Fruit fly (Drosophila melanogaster) whole organism, wandering third instar larva: ENCODE measurements around the gene Sgs5.

ENCODE experiments used
- CG32264 ChIP-seq: fragments of 200-800 bp; sonication (Bioruptor generic); optimal IDR thresholded peaks from 2 replicates; lab custom pipeline; 2016; ENCODE audit warnings: missing biosample characterization, missing genetic modification characterization
- Dfd ChIP-seq: fragments of >200 bp; optimal IDR thresholded peaks from 2 replicates; lab custom pipeline; 2017; ENCODE audit warnings: missing biosample characterization, missing genetic modification characterization
- Hnf4 ChIP-seq: fragments of 200-800 bp; sonication (Bioruptor generic); optimal IDR thresholded peaks from 2 replicates; lab custom pipeline; 2016; ENCODE audit warnings: missing biosample characterization, mild to moderate bottlenecking, missing genetic modification characterization
- Hr78 ChIP-seq: fragments of >200 bp; optimal IDR thresholded peaks from 2 replicates; lab custom pipeline; 2017; ENCODE audit warnings: missing biosample characterization, missing genetic modification characterization
- Hr83 ChIP-seq: fragments of 200-300 bp; sonication (Bioruptor generic); optimal IDR thresholded peaks from 2 replicates; lab custom pipeline; 2016; ENCODE audit warnings: missing biosample characterization, mild to moderate bottlenecking, missing genetic modification characterization, moderate library complexity; ENCODE audit not compliant: poor library complexity, severe bottlenecking
- OdsH ChIP-seq: fragments of 200-800 bp; sonication (Bioruptor generic); optimal IDR thresholded peaks from 2 replicates; lab custom pipeline; 2016; ENCODE audit warnings: missing biosample characterization, mild to moderate bottlenecking, missing genetic modification characterization
- ey ChIP-seq: fragments of 200-800 bp; sonication (Bioruptor generic); optimal IDR thresholded peaks from 2 replicates; lab custom pipeline; 2016; ENCODE audit warnings: missing biosample characterization, missing genetic modification characterization
- foxo ChIP-seq, 2 experiments: fragments of 200-800 bp; sonication (Bioruptor generic); optimal IDR thresholded peaks; 2 replicates in 1 of 2; 3 replicates in 1 of 2; lab custom pipeline; 2016 to 2017; ENCODE audit warnings: missing biosample characterization in 2 of 2, missing genetic modification characterization in 2 of 2
- fru ChIP-seq: fragments of 200-800 bp; sonication (Bioruptor generic); optimal IDR thresholded peaks from 3 replicates; lab custom pipeline; 2016; ENCODE audit warnings: missing biosample characterization, mild to moderate bottlenecking, missing genetic modification characterization
- pan ChIP-seq: fragments of >200 bp; optimal IDR thresholded peaks from 2 replicates; lab custom pipeline; 2017
- usp ChIP-seq: fragments of >200 bp; optimal IDR thresholded peaks from 2 replicates; lab custom pipeline; 2017; ENCODE audit warnings: missing biosample characterization, missing genetic modification characterization

- no peak for TF ChIP-seq OdsH (GFP tag; lab: Kevin White, UChicago)
- TF ChIP-seq foxo (GFP tag; optimal IDR thresholded peaks at IDR 0.05; lab: Kevin White, UChicago): no peak
- TF ChIP-seq Hnf4: no peak
- TF ChIP-seq fru: no peak
- no peak for TF ChIP-seq CG32264
- no peak for TF ChIP-seq ey (GFP tag; lab: Kevin White, UChicago)
- TF ChIP-seq pan (lab: Kevin White, UChicago): no peak
- TF ChIP-seq Hr83 (GFP tag; lab: Kevin White, UChicago): no peak
- TF ChIP-seq Dfd (GFP tag; lab: Kevin White, UChicago): no peak
- no peak for TF ChIP-seq usp (GFP tag; lab: Kevin White, UChicago)
- TF ChIP-seq Hr78 (GFP tag; lab: Kevin White, UChicago): no peak
Observed at dm6 chr3R:17549985-17550384, 45.2 kb upstream of the Sgs5 start.
